Fruit fly (Drosophila melanogaster) whole organism, wandering third instar larva: ENCODE measurements around the gene CG5021.

ENCODE experiments used
- Dfd ChIP-seq: fragments of >200 bp; optimal IDR thresholded peaks from 2 replicates; lab custom pipeline; 2017; ENCODE audit warnings: missing biosample characterization, missing genetic modification characterization
- Dif ChIP-seq: fragments of 200-275, 200-300 bp; sonication (Bioruptor generic); optimal IDR thresholded peaks from 2 replicates; lab custom pipeline; 2018; ENCODE audit warnings: missing biosample characterization, missing genetic modification characterization; ENCODE audit not compliant: partially characterized antibody
- Myc ChIP-seq: fragments of >200 bp; optimal IDR thresholded peaks from 2 replicates; lab custom pipeline; 2017
- N ChIP-seq: fragments of >200 bp; optimal IDR thresholded peaks from 2 replicates; lab custom pipeline; 2018; ENCODE audit warnings: missing biosample characterization, missing external identifiers, missing genetic modification characterization
- OdsH ChIP-seq: fragments of 200-800 bp; sonication (Bioruptor generic); optimal IDR thresholded peaks from 2 replicates; lab custom pipeline; 2016; ENCODE audit warnings: missing biosample characterization, mild to moderate bottlenecking, missing genetic modification characterization
- dl ChIP-seq, 2 experiments: fragments of 175-275, 200-275 bp in 1 of 2; fragments of 200-275 bp in 1 of 2; sonication (Bioruptor generic); optimal IDR thresholded peaks; lab custom pipeline; 2018; ENCODE audit warnings: mild to moderate bottlenecking in 2 of 2, missing biosample characterization in 2 of 2, missing genetic modification characterization in 2 of 2, moderate library complexity in 2 of 2; ENCODE audit not compliant: partially characterized antibody in 2 of 2, insufficient read depth in 1 of 2
- dmrt93B ChIP-seq: fragments of 200-800 bp; sonication (Bioruptor generic); optimal IDR thresholded peaks from 2 replicates; lab custom pipeline; 2018; ENCODE audit warnings: missing biosample characterization, mild to moderate bottlenecking, missing genetic modification characterization
- fru ChIP-seq: fragments of 200-800 bp; sonication (Bioruptor generic); optimal IDR thresholded peaks from 3 replicates; lab custom pipeline; 2016; ENCODE audit warnings: missing biosample characterization, mild to moderate bottlenecking, missing genetic modification characterization
- h ChIP-seq: fragments of 200-800 bp; sonication (Bioruptor generic); optimal IDR thresholded peaks from 3 replicates; lab custom pipeline; 2016; ENCODE audit warnings: missing biosample characterization, mild to moderate bottlenecking, missing genetic modification characterization
- tai ChIP-seq: sonication (Bioruptor generic); optimal IDR thresholded peaks from 2 replicates; lab custom pipeline; 2016; ENCODE audit warnings: missing biosample characterization, missing genetic modification characterization

dm6 chr3L:8953962-8954647, 12.5 kb upstream of the CG5021 start, which contains the start of the genes CG43783 and orb2:
- no peak for TF ChIP-seq tai (GFP tag; lab: Kevin White, UChicago)
- no peak for TF ChIP-seq OdsH (GFP tag; lab: Kevin White, UChicago)
- TF ChIP-seq h (GFP tag; lab: Kevin White, UChicago): no peak
- no peak for TF ChIP-seq dmrt93B (GFP tag; lab: Kevin White, UChicago)
- TF ChIP-seq Myc: no peak
- no peak for TF ChIP-seq dl (GFP tag; optimal IDR thresholded peaks at IDR 0.05; lab: Kevin White, UChicago; ENCODE audit: insufficient read depth in 1 of 2, partially characterized antibody in 2 of 2)
- peak; percentile 89 for TF ChIP-seq fru (GFP tag; lab: Kevin White, UChicago)
- no peak for TF ChIP-seq Dfd (GFP tag; lab: Kevin White, UChicago)
- TF ChIP-seq Dif (GFP tag; lab: Kevin White, UChicago): no peak
- TF ChIP-seq N (GFP tag; lab: Kevin White, UChicago): no peak
